Worm (Caenorhabditis elegans) whole organism, L3 larva: ENCODE measurements around the gene C24F3.2.

ENCODE experiments used
- ama-1 ChIP-seq: fragments of 150-350 bp; optimal IDR thresholded peaks from 2 replicates; lab custom pipeline; 2018
- ceh-82 ChIP-seq: fragments of 150-350 bp; optimal IDR thresholded peaks from 2 replicates; lab custom pipeline; 2014; ENCODE audit warnings: missing biosample characterization, missing genetic modification characterization
- nhr-12 ChIP-seq: fragments of 150-350 bp; optimal IDR thresholded peaks from 2 replicates; lab custom pipeline; 2014; ENCODE audit warnings: missing biosample characterization, missing genetic modification characterization
- nhr-237 ChIP-seq: fragments of 150-350 bp; optimal IDR thresholded peaks from 2 replicates; lab custom pipeline; 2014; ENCODE audit warnings: missing biosample characterization, missing genetic modification characterization
- pqm-1 ChIP-seq: fragments of 150-350 bp; optimal IDR thresholded peaks from 2 replicates; lab custom pipeline; 2017; ENCODE audit warnings: missing biosample characterization, missing genetic modification characterization, inconsistent platforms
- sea-2 ChIP-seq: fragments of 150-350 bp; sonication (generic microtip); optimal IDR thresholded peaks from 4 replicates; lab custom pipeline; 2014; ENCODE audit warnings: missing biosample characterization, missing genetic modification reagents, missing genetic modification characterization
- snpc-4 ChIP-seq: fragments of 150-350 bp; optimal IDR thresholded peaks from 2 replicates; lab custom pipeline; 2014; ENCODE audit warnings: missing biosample characterization, missing genetic modification characterization
- unc-62 ChIP-seq: fragments of 150-350 bp; sonication (generic microtip); optimal IDR thresholded peaks from 4 replicates; lab custom pipeline; 2014; ENCODE audit warnings: missing biosample characterization, missing genetic modification reagents, missing genetic modification characterization

- TF ChIP-seq nhr-12 (tag; lab: Kevin White, UChicago) (no peak), sea-2 (no peak), unc-62 (GFP tag; lab: Kevin White, UChicago) (no peak), ama-1 (no peak), pqm-1 (tag; lab: Kevin White, UChicago) (no peak), snpc-4 (tag; lab: Kevin White, UChicago) (no peak), nhr-237 (tag; lab: Kevin White, UChicago) (no peak), ceh-82 (tag; lab: Kevin White, UChicago) (no peak)
Observed at ce11 chrIV:10259557-10259956, 37.2 kb downstream of the C24F3.2 start, which contains the start of gene F01G10.9.
